Comparison of ENCODE assay signal across 1 worm cellular context in genomic region chrV:2603056-2603455, ce11.
A peak's percentile ranks its signal among the peaks of the same experiment; 100 is the strongest.
TF ChIP-seq lines count a peak whose summit lies in the region.

Gene F53E10.6 (minus strand): TSS chrV:2603063.

TF ChIP-seq in whole organism, late embryonic, 69 proteins besides CTCF, POLR2A, EP300 and RAD21 (continued from another document):
- TF ChIP-seq unc-55 (GFP tag; optimal IDR thresholded peaks at IDR 0.05; lab: Kevin White, UChicago) = no peak
- TF ChIP-seq ztf-16 (tag; optimal IDR thresholded peaks at IDR 0.05; lab: Kevin White, UChicago) = no peak
- no peak for TF ChIP-seq C38D4.7 (GFP tag; optimal IDR thresholded peaks at IDR 0.05; lab: Kevin White, UChicago)
- TF ChIP-seq unc-3 (GFP tag; conservative IDR thresholded peaks at IDR 0.05; lab: Robert Waterston, UW) = no peak
- no peak for TF ChIP-seq unc-3 (tag; optimal IDR thresholded peaks at IDR 0.05; lab: Kevin White, UChicago)
- TF ChIP-seq sox-4 (tag; optimal IDR thresholded peaks at IDR 0.05; lab: Kevin White, UChicago) = no peak
- TF ChIP-seq hlh-13 (GFP tag; optimal IDR thresholded peaks at IDR 0.05; lab: Kevin White, UChicago) = no peak
- no peak for TF ChIP-seq ceh-48 (tag; optimal IDR thresholded peaks at IDR 0.05; lab: Kevin White, UChicago)
- no peak for TF ChIP-seq nhr-232 (tag; optimal IDR thresholded peaks at IDR 0.05; lab: Kevin White, UChicago)
- TF ChIP-seq ceh-2 (tag; optimal IDR thresholded peaks at IDR 0.05; lab: Kevin White, UChicago) = peak; percentile 75
- TF ChIP-seq che-1 (tag; optimal IDR thresholded peaks at IDR 0.05; lab: Kevin White, UChicago) = no peak
- TF ChIP-seq ceh-6 (GFP tag; optimal IDR thresholded peaks at IDR 0.05; lab: Kevin White, UChicago) = no peak
- TF ChIP-seq K09A11.1 (tag; optimal IDR thresholded peaks at IDR 0.05; lab: Kevin White, UChicago; ENCODE audit: insufficient read depth) = no peak
- peak; percentile 28 for TF ChIP-seq ceh-34 (tag; optimal IDR thresholded peaks at IDR 0.05; lab: Kevin White, UChicago)
- TF ChIP-seq npax-4 (tag; optimal IDR thresholded peaks at IDR 0.05; lab: Kevin White, UChicago) = peak; percentile 2
- TF ChIP-seq C08G9.2 (tag; optimal IDR thresholded peaks at IDR 0.05; lab: Kevin White, UChicago) = peak; percentile 91
- TF ChIP-seq rnt-1 (tag; optimal IDR thresholded peaks at IDR 0.05; lab: Kevin White, UChicago) = peak; percentile 4
- TF ChIP-seq sdc-2 (tag; optimal IDR thresholded peaks at IDR 0.05; lab: Kevin White, UChicago) = no peak
- no peak for TF ChIP-seq elt-4 (tag; optimal IDR thresholded peaks at IDR 0.05; lab: Kevin White, UChicago)
- TF ChIP-seq unc-86 (tag; optimal IDR thresholded peaks at IDR 0.05; lab: Kevin White, UChicago) = no peak
- no peak for TF ChIP-seq ceh-30 (tag; optimal IDR thresholded peaks at IDR 0.05; lab: Kevin White, UChicago)
- no peak for TF ChIP-seq pag-3 (tag; optimal IDR thresholded peaks at IDR 0.05; lab: Kevin White, UChicago; ENCODE audit: borderline replicate concordance)
- peak; percentile 41 for TF ChIP-seq hlh-8 (tag; optimal IDR thresholded peaks at IDR 0.05; lab: Kevin White, UChicago)
- no peak for TF ChIP-seq ceh-45 (GFP tag; IDR thresholded peaks at IDR 0.05; lab: Robert Waterston, UW)
- TF ChIP-seq fkh-10 (GFP tag; optimal IDR thresholded peaks at IDR 0.05; lab: Kevin White, UChicago) = no peak
- no peak for TF ChIP-seq pha-2 (tag; optimal IDR thresholded peaks at IDR 0.05; lab: Kevin White, UChicago)
- TF ChIP-seq ceh-18 (tag; optimal IDR thresholded peaks at IDR 0.05; lab: Kevin White, UChicago) = no peak
- no peak for TF ChIP-seq lin-11 (tag; optimal IDR thresholded peaks at IDR 0.05; lab: Kevin White, UChicago)
- TF ChIP-seq gmeb-2 (tag; optimal IDR thresholded peaks at IDR 0.05; lab: Kevin White, UChicago) = no peak
